Worm (Caenorhabditis elegans): ENCODE results near the gene K05F1.6.
"Not testable (repeated sequence)": the region's sequence is repeated elsewhere in the genome, so short reads cannot be mapped to it uniquely, and the experiment has no call there.

Gene K05F1.6

DNA sequence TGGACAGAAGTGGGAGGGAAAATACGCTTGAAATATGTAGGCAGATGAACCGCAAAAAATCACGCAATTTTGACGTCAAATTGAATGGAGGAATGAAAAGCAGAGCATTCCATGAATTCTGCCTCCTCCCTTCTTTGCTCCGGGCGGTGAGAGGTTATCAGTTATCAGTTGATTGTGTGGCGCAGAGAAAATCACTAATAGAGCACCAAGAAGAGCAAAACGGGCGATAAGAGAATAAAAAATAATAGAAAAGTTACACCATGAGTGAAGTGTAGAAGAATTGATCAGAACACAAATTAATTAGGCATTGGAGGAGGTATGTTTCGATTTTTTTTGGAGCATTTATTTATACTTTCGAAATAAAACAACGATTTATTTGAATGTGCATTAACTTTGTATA, 24.2 kb downstream of the K05F1.6 start:
- TF ChIP-seq ZK546.5 (tag; optimal IDR thresholded peaks at IDR 0.05), result no peak
- no peak for TF ChIP-seq ceh-16 (tag; optimal IDR thresholded peaks at IDR 0.05)
- no peak for TF ChIP-seq skn-1 (tag; optimal IDR thresholded peaks at IDR 0.05)
- peak; percentile 97 for TF ChIP-seq elt-2 (tag; optimal IDR thresholded peaks at IDR 0.05)
- TF ChIP-seq hmg-11 (tag; optimal IDR thresholded peaks at IDR 0.05), result no peak
- TF ChIP-seq nfya-1 (tag; optimal IDR thresholded peaks at IDR 0.05; ENCODE audit: insufficient read depth), result no peak
- TF ChIP-seq unc-62 (GFP tag; optimal IDR thresholded peaks at IDR 0.05), result no peak
- no peak for TF ChIP-seq ztf-11 (tag; optimal IDR thresholded peaks at IDR 0.05)
- no peak for TF ChIP-seq ceh-28 (tag; optimal IDR thresholded peaks at IDR 0.05)
- TF ChIP-seq nhr-28 (tag; optimal IDR thresholded peaks at IDR 0.05), result no peak
- peak; percentile 63 for TF ChIP-seq pqm-1 (tag; optimal IDR thresholded peaks at IDR 0.05)
- no peak for TF ChIP-seq ceh-82 (tag; optimal IDR thresholded peaks at IDR 0.05)
- no peak for TF ChIP-seq ama-1 (optimal IDR thresholded peaks at IDR 0.05)

DNA sequence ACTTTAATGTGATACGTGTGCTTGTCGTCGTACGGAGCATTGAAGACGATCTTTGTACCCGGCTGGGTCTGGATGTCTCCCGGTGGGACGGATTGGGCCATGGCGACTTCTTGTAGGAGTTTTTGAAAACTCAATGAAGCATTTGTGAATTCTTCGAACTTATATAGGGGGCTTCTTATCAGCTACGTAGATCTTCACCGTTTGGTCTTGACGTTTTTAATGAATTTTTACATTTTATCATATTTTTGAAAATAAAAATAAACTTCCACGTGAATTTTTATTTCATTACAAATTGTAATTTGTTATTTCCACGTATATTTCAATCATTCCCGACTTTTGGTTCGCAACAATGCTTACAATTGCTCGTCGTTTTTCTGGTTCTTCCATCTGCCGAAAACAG, 27.9 kb downstream of the K05F1.6 start, which contains the start of the genes msp-64 and ZK1248.5:
Gene msp-64 (minus strand): TSS at position 101 of the 400 bp plus-strand sequence.
Gene ZK1248.5 (plus strand): TSS at position 285 of the 400 bp plus-strand sequence.
- TF ChIP-seq ceh-28 (tag; optimal IDR thresholded peaks at IDR 0.05), result no peak
- TF ChIP-seq nhr-28 (tag; optimal IDR thresholded peaks at IDR 0.05), result no peak
- no peak for TF ChIP-seq elt-1 (tag; optimal IDR thresholded peaks at IDR 0.05)
- TF ChIP-seq nhr-67 (tag; optimal IDR thresholded peaks at IDR 0.05), result no peak

DNA sequence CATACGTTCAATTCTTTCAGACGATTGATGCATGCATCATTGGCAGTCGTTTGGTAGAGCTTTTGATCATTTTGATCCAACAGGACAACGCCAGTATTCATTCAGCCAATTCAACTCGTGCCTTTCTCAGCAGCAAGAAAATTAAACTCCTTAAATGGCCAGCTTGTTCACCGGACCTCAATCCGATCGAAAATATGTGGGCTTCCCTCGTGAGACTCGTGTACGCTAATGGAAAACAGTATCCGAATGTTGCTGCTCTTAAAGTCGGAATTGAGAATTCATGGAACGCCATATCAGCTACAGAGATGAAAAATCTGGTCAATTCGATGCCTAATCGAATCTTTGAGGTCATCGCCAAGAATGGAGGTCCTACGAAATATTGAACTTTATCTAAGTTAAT, 33.1 kb downstream of the K05F1.6 start, which contains the start of gene wago-5:
Gene wago-5 (minus strand): TSS at position 101 of the 400 bp plus-strand sequence.
- not testable (repeated sequence) for TF ChIP-seq skn-1, pqm-1, daf-12 (tag; optimal IDR thresholded peaks at IDR 0.05)

DNA sequence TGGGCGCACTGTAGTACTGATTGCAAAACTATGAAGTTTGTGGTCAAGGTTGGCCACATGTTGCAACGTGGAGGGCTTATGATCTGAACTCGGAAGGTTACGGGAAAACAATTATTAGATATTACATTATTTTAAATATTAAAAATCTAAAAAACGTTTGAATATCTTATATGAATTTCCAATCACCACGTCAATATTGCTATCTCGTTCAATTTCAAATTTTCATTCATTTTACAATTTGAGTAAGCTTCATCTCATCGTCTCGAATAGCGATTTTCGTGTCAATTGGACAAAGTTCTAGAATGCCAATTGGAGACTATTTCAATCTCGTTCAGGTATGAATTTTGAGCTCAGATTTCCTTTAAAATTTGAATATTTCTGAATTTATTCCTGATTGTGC, 34.0 kb downstream of the K05F1.6 start, which contains the start of gene ZK1248.20:
Gene ZK1248.20 (plus strand): TSS at position 301 of the 400 bp plus-strand sequence.
- TF ChIP-seq nhr-28 (tag; optimal IDR thresholded peaks at IDR 0.05), result no peak
- TF ChIP-seq lsy-12 (tag; optimal IDR thresholded peaks at IDR 0.05), result no peak
- TF ChIP-seq ama-1 (optimal IDR thresholded peaks at IDR 0.05), result no peak
- TF ChIP-seq R02D3.7 (tag; optimal IDR thresholded peaks at IDR 0.05), result no peak
- no peak for TF ChIP-seq ztf-4 (tag; optimal IDR thresholded peaks at IDR 0.05)
- no peak for TF ChIP-seq egl-27 (tag; optimal IDR thresholded peaks at IDR 0.05)
- TF ChIP-seq fos-1 (tag; optimal IDR thresholded peaks at IDR 0.05), result no peak
- TF ChIP-seq lin-39 (tag; optimal IDR thresholded peaks at IDR 0.05), result no peak
- no peak for TF ChIP-seq mml-1 (tag; optimal IDR thresholded peaks at IDR 0.05)

DNA sequence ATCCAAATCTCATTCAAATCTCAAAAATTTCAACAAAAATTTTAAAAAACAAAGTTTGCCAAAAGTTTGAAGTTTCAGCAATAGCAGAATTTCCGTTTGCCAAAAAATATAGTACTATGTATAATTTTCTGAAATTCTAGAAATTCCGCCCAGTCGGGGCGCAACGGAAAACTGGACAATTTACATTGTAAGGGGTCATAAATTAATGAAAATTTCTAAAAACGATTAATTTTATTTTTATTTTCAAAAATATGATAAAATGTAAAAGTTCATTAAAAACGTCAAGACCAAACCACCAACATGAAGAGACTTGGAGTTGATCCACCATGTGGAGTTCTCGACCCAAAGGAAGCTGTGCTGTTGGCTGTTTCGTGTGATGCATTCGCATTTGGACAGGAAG, 36.0 kb downstream of the K05F1.6 start, which contains the start of gene ZK1248.4:
Gene ZK1248.4 (plus strand): TSS at position 301 of the 400 bp plus-strand sequence.
- no peak for TF ChIP-seq unc-39 (tag; optimal IDR thresholded peaks at IDR 0.05)
- no peak for TF ChIP-seq nhr-25 (tag; optimal IDR thresholded peaks at IDR 0.05)
- TF ChIP-seq ztf-11 (tag; optimal IDR thresholded peaks at IDR 0.05), result no peak

DNA sequence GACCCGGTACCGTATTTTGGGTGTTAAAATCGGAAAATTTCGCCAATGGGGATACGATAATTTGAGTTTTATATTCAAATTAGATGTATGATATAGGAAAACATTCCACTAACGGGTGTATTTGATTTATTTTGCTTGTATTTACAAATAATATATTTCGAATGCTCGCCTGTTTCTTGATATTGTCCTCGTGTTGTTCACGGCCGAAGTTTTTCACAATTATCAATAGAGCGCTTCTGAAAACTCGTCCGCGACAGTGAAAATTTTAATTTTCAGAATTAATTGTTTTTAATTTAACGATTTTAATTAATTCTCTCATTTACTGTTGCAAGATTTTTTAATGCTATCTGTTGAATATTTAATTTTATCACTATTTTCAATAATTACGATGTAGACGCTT, 37.3 kb downstream of the K05F1.6 start:
- TF ChIP-seq nhr-25 (tag; optimal IDR thresholded peaks at IDR 0.05) (no peak), skn-1 (tag; optimal IDR thresholded peaks at IDR 0.05) (peak; percentile 16), tbx-2 (tag; optimal IDR thresholded peaks at IDR 0.05) (no peak), aly-2 (tag; optimal IDR thresholded peaks at IDR 0.05) (no peak), ceh-9 (tag; optimal IDR thresholded peaks at IDR 0.05) (no peak), ztf-11 (tag; optimal IDR thresholded peaks at IDR 0.05) (no peak), nhr-11 (tag; optimal IDR thresholded peaks at IDR 0.05) (no peak), ama-1 (optimal IDR thresholded peaks at IDR 0.05) (no peak), nhr-77 (tag; optimal IDR thresholded peaks at IDR 0.05) (no peak), egl-5 (tag; optimal IDR thresholded peaks at IDR 0.05) (no peak), jun-1 (tag; optimal IDR thresholded peaks at IDR 0.05) (no peak), ceh-28 (tag; optimal IDR thresholded peaks at IDR 0.05) (no peak), elt-2 (tag; optimal IDR thresholded peaks at IDR 0.05) (peak; percentile 53), ceh-16 (tag; optimal IDR thresholded peaks at IDR 0.05) (no peak), mdl-1 (tag; optimal IDR thresholded peaks at IDR 0.05) (no peak), R02D3.7 (tag; optimal IDR thresholded peaks at IDR 0.05) (no peak), ZK546.5 (tag; optimal IDR thresholded peaks at IDR 0.05) (no peak), hmg-11 (tag; optimal IDR thresholded peaks at IDR 0.05) (no peak), pha-4 (tag; optimal IDR thresholded peaks at IDR 0.05) (no peak), elt-3 (tag; optimal IDR thresholded peaks at IDR 0.05) (no peak), pqm-1 (tag; optimal IDR thresholded peaks at IDR 0.05) (peak; percentile 39), unc-62 (GFP tag; optimal IDR thresholded peaks at IDR 0.05) (no peak), ceh-82 (tag; optimal IDR thresholded peaks at IDR 0.05) (no peak), eor-1 (tag; optimal IDR thresholded peaks at IDR 0.05) (no peak), fos-1 (tag; optimal IDR thresholded peaks at IDR 0.05) (no peak), nhr-43 (tag; optimal IDR thresholded peaks at IDR 0.05; ENCODE audit: poor library complexity, severe bottlenecking) (peak; percentile 49), nhr-23 (tag; optimal IDR thresholded peaks at IDR 0.05) (no peak), fkh-10 (GFP tag; optimal IDR thresholded peaks at IDR 0.05) (no peak), nhr-12 (tag; optimal IDR thresholded peaks at IDR 0.05) (no peak), nhr-76 (tag; optimal IDR thresholded peaks at IDR 0.05) (no peak), nhr-237 (tag; optimal IDR thresholded peaks at IDR 0.05) (no peak)
